Worm (Caenorhabditis elegans) whole organism, L4 larva: Measurements from ENCODE around the gene snet-1.

Source experiments
- ceh-82 ChIP-seq: sonication (generic microtip); optimal IDR thresholded peaks from 2 replicates; lab custom pipeline; 2017; ENCODE audit warnings: missing biosample characterization, missing genetic modification characterization
- fos-1 ChIP-seq: fragments of 150-350 bp; optimal IDR thresholded peaks from 2 replicates; lab custom pipeline; 2014; ENCODE audit warnings: missing biosample characterization, missing genetic modification characterization
- lin-29 ChIP-seq: fragments of 200-800 bp; sonication (Bioruptor generic); IDR thresholded peaks from 2 replicates; pipeline ENCODE4 v1.3.6; 2022; ENCODE audit warnings: missing genetic modification reagents, missing genetic modification characterization, missing compliant biosample characterization
- nhr-11 ChIP-seq: fragments of 150-350 bp; optimal IDR thresholded peaks from 2 replicates; lab custom pipeline; 2014; ENCODE audit warnings: missing biosample characterization, missing genetic modification characterization
- skn-1 ChIP-seq: fragments of 150-350 bp; optimal IDR thresholded peaks from 2 replicates; lab custom pipeline; 2014; ENCODE audit warnings: missing biosample characterization, missing genetic modification characterization
- tra-1 ChIP-seq: fragments of 200-800 bp; sonication (Bioruptor generic); IDR thresholded peaks from 2 replicates; pipeline ENCODE4 v1.3.6; 2022; ENCODE audit warnings: missing genetic modification reagents, missing genetic modification characterization, missing compliant biosample characterization
- unc-130 ChIP-seq: sonication (generic microtip); optimal IDR thresholded peaks from 2 replicates; lab custom pipeline; 2016; ENCODE audit warnings: missing genetic modification reagents, missing genetic modification characterization, missing compliant biosample characterization
- ztf-11 ChIP-seq: fragments of 150-350 bp; optimal IDR thresholded peaks from 2 replicates; lab custom pipeline; 2014; ENCODE audit warnings: missing biosample characterization, missing genetic modification characterization

ce11 chrX:3678507-3679175 lies 9.9 kb upstream of the snet-1 start, which contains the start of gene tag-52:
- no peak for TF ChIP-seq ceh-82 (tag; lab: Kevin White, UChicago)
- TF ChIP-seq skn-1 = no peak
- TF ChIP-seq lin-29 (GFP tag; lab: Robert Waterston, UW) = no peak
- TF ChIP-seq tra-1 (GFP tag; lab: Robert Waterston, UW) = no peak
- peak; percentile 13 for TF ChIP-seq nhr-11 (tag; lab: Kevin White, UChicago)
- TF ChIP-seq ztf-11 (tag; lab: Kevin White, UChicago) = no peak
- TF ChIP-seq fos-1 (tag; lab: Kevin White, UChicago) = no peak
- no peak for TF ChIP-seq unc-130
